Worm (Caenorhabditis elegans) whole organism, L4 larva: Measurements from ENCODE around the gene C08F8.2.

Source experiments
- F26F4.8 ChIP-seq: fragments of 200-800 bp; sonication (Bioruptor generic); conservative IDR thresholded peaks from 2 replicates; pipeline ENCODE4 v1.3.6; 2022; ENCODE audit warnings: missing genetic modification characterization, missing compliant biosample characterization
- F37D6.2 ChIP-seq: sonication (generic microtip); optimal IDR thresholded peaks from 2 replicates; lab custom pipeline; 2016; ENCODE audit warnings: mild to moderate bottlenecking, missing genetic modification characterization, missing compliant biosample characterization
- F49E8.2 ChIP-seq: sonication (generic microtip); optimal IDR thresholded peaks from 2 replicates; lab custom pipeline; 2016; ENCODE audit warnings: missing compliant biosample characterization, mild to moderate bottlenecking, missing genetic modification characterization, borderline replicate concordance
- R02D3.7 ChIP-seq: fragments of 150-350 bp; sonication (generic microtip); optimal IDR thresholded peaks from 3 replicates; lab custom pipeline; 2014; ENCODE audit warnings: missing biosample characterization, missing genetic modification characterization
- T20F7.1 ChIP-seq: fragments of 200-800 bp; sonication (Bioruptor generic); optimal IDR thresholded peaks from 2 replicates; lab custom pipeline; 2018; ENCODE audit warnings: mild to moderate bottlenecking, missing genetic modification characterization, missing compliant biosample characterization
- T26A8.4 ChIP-seq: fragments of 200-800 bp; sonication (Bioruptor generic); IDR thresholded peaks from 2 replicates; pipeline ENCODE4 v1.3.6; 2022; ENCODE audit warnings: missing genetic modification characterization, missing compliant biosample characterization
- Y75B8A.6 ChIP-seq: fragments of 200-800 bp; sonication (Bioruptor generic); IDR thresholded peaks from 2 replicates; pipeline ENCODE4 v1.3.6; 2022; ENCODE audit warnings: missing genetic modification reagents, missing genetic modification characterization, missing compliant biosample characterization
- aha-1 ChIP-seq: fragments of 150-350 bp; peaks from one replicate; lab custom pipeline; 2014; ENCODE audit warnings: missing biosample characterization, missing genetic modification characterization
- ceh-44 ChIP-seq: fragments of 200-800 bp; sonication (Bioruptor generic); IDR thresholded peaks from 2 replicates; pipeline ENCODE4 v1.3.6; 2022; ENCODE audit warnings: missing genetic modification reagents, missing genetic modification characterization, missing compliant biosample characterization
- cey-2 ChIP-seq: sonication (generic microtip); optimal IDR thresholded peaks from 3 replicates; lab custom pipeline; 2017; ENCODE audit warnings: missing genetic modification characterization, mild to moderate bottlenecking, missing compliant biosample characterization, antibody characterized with exemption, borderline replicate concordance; ENCODE audit not compliant: insufficient read depth
- ctbp-1 ChIP-seq: fragments of 200-800 bp; sonication (Bioruptor generic); IDR thresholded peaks from 2 replicates; pipeline ENCODE4 v1.3.6; 2022; ENCODE audit warnings: missing genetic modification reagents, missing genetic modification characterization, missing compliant biosample characterization
- daf-12 ChIP-seq: fragments of 150-350 bp; optimal IDR thresholded peaks from 2 replicates; lab custom pipeline; 2014; ENCODE audit warnings: missing biosample characterization, missing genetic modification reagents, missing genetic modification characterization
- dmd-6 ChIP-seq: fragments of 200-800 bp; sonication (Bioruptor generic); IDR thresholded peaks from 2 replicates; pipeline ENCODE4 v1.3.6; 2022; ENCODE audit warnings: missing genetic modification reagents, missing genetic modification characterization, missing compliant biosample characterization
- dmd-8 ChIP-seq: fragments of 200-800 bp; sonication (Bioruptor generic); IDR thresholded peaks from 2 replicates; pipeline ENCODE4 v1.3.6; 2022; ENCODE audit warnings: missing genetic modification characterization, missing compliant biosample characterization
- dmd-9 ChIP-seq: fragments of 200-800 bp; sonication (Bioruptor generic); IDR thresholded peaks from 2 replicates; pipeline ENCODE4 v1.3.6; 2022; ENCODE audit warnings: missing genetic modification reagents, missing genetic modification characterization, missing compliant biosample characterization
- dpl-1 ChIP-seq: fragments of 150-350 bp; optimal IDR thresholded peaks from 2 replicates; lab custom pipeline; 2014; ENCODE audit warnings: missing biosample characterization, missing genetic modification reagents, missing genetic modification characterization
- hif-1 ChIP-seq, 2 experiments: sonication (generic microtip); optimal IDR thresholded peaks; 2 replicates each; lab custom pipeline; 2016 to 2017; ENCODE audit warnings: missing compliant biosample characterization in 2 of 2, missing genetic modification characterization in 2 of 2, missing genetic modification reagents in 2 of 2, missing genotype in 2 of 2, mild to moderate bottlenecking in 1 of 2
- hlh-30 ChIP-seq: sonication (generic microtip); optimal IDR thresholded peaks from 2 replicates; lab custom pipeline; 2017; ENCODE audit warnings: antibody characterized with exemption, mild to moderate bottlenecking, missing genetic modification characterization, missing compliant biosample characterization; ENCODE audit not compliant: insufficient read depth
- lin-1 ChIP-seq: fragments of 200-800 bp; sonication (Bioruptor generic); IDR thresholded peaks from 2 replicates; pipeline ENCODE4 v1.3.6; 2022; ENCODE audit warnings: missing genetic modification reagents, missing genetic modification characterization, missing compliant biosample characterization
- lin-15B ChIP-seq: fragments of 150-350 bp; sonication (generic microtip); optimal IDR thresholded peaks from 3 replicates; lab custom pipeline; 2014; ENCODE audit warnings: missing biosample characterization, missing genetic modification characterization
- lin-38 ChIP-seq: fragments of 200-800 bp; sonication (Bioruptor generic); IDR thresholded peaks from 2 replicates; pipeline ENCODE4 v1.3.6; 2022; ENCODE audit warnings: missing genetic modification reagents, missing genetic modification characterization, missing compliant biosample characterization
- lin-39 ChIP-seq: fragments of 150-350 bp; optimal IDR thresholded peaks from 2 replicates; lab custom pipeline; 2014; ENCODE audit warnings: missing biosample characterization, missing genetic modification reagents, missing genetic modification characterization
- lir-3 ChIP-seq: sonication (generic microtip); optimal IDR thresholded peaks from 2 replicates; lab custom pipeline; 2016; ENCODE audit warnings: mild to moderate bottlenecking, missing genetic modification characterization, missing compliant biosample characterization
- madf-9 ChIP-seq: fragments of 200-800 bp; sonication (Bioruptor generic); conservative IDR thresholded peaks from 2 replicates; pipeline ENCODE4 v1.3.6; 2022; ENCODE audit warnings: missing genetic modification reagents, missing genetic modification characterization, missing compliant biosample characterization
- mdl-1 ChIP-seq, 2 experiments: fragments of 150-350 bp in 1 of 2; sonication (generic microtip) in 1 of 2; optimal IDR thresholded peaks; 2 replicates each; lab custom pipeline; 2014 to 2017; ENCODE audit warnings: missing biosample characterization in 2 of 2, missing genetic modification characterization in 2 of 2
- mdt-29 ChIP-seq: fragments of 200-800 bp; sonication (Bioruptor generic); IDR thresholded peaks from 2 replicates; pipeline ENCODE4 v1.3.6; 2022; ENCODE audit warnings: missing genetic modification reagents, missing genetic modification characterization, missing compliant biosample characterization
- mes-2 ChIP-seq: sonication (generic microtip); optimal IDR thresholded peaks from 2 replicates; lab custom pipeline; 2016; ENCODE audit warnings: missing genotype, mild to moderate bottlenecking, missing genetic modification characterization, missing compliant biosample characterization; ENCODE audit not compliant: poor library complexity, severe bottlenecking
- mxl-2 ChIP-seq: fragments of 200-800 bp; sonication (Bioruptor generic); conservative IDR thresholded peaks from 2 replicates; pipeline ENCODE4 v1.3.6; 2022; ENCODE audit warnings: missing genetic modification reagents, missing genetic modification characterization, missing compliant biosample characterization
- nhr-237 ChIP-seq: sonication (generic microtip); optimal IDR thresholded peaks from 2 replicates; lab custom pipeline; 2017; ENCODE audit warnings: missing biosample characterization, missing genetic modification characterization
- nhr-25 ChIP-seq: sonication (generic microtip); optimal IDR thresholded peaks from 2 replicates; lab custom pipeline; 2017; ENCODE audit warnings: missing genetic modification characterization, mild to moderate bottlenecking, missing compliant biosample characterization, antibody characterized with exemption, moderate library complexity, borderline replicate concordance; ENCODE audit not compliant: insufficient read depth
- nhr-28 ChIP-seq: fragments of 150-350 bp; optimal IDR thresholded peaks from 2 replicates; lab custom pipeline; 2014; ENCODE audit warnings: missing biosample characterization, missing genetic modification characterization
- nhr-41 ChIP-seq: fragments of 200-800 bp; sonication (Bioruptor generic); IDR thresholded peaks from 2 replicates; pipeline ENCODE4 v1.3.6; 2022; ENCODE audit warnings: missing genetic modification reagents, missing genetic modification characterization, missing compliant biosample characterization
- nhr-48 ChIP-seq: sonication (generic microtip); optimal IDR thresholded peaks from 2 replicates; lab custom pipeline; 2016; ENCODE audit warnings: mild to moderate bottlenecking, missing genetic modification characterization, missing compliant biosample characterization
- nhr-76 ChIP-seq: fragments of 150-350 bp; optimal IDR thresholded peaks from 2 replicates; lab custom pipeline; 2014; ENCODE audit warnings: missing biosample characterization, missing genetic modification characterization
- pha-4 ChIP-seq, 2 experiments: fragments of 150-350 bp in 1 of 2; fragments of 200-800 bp in 1 of 2; sonication (Bioruptor generic) in 1 of 2; IDR thresholded peaks in 1 of 2; optimal IDR thresholded peaks in 1 of 2; 2 replicates each; pipeline versions ENCODE4 v1.3.6 to Lab custom; 2014 to 2022; ENCODE audit warnings: missing genetic modification characterization in 2 of 2, missing genetic modification reagents in 2 of 2, missing biosample characterization in 1 of 2, missing compliant biosample characterization in 1 of 2
- php-3 ChIP-seq: fragments of 200-800 bp; sonication (Bioruptor generic); IDR thresholded peaks from 2 replicates; pipeline ENCODE4 v1.3.6; 2022; ENCODE audit warnings: missing genetic modification reagents, missing genetic modification characterization, missing compliant biosample characterization
- sdz-12 ChIP-seq: fragments of 200-800 bp; sonication (Bioruptor generic); optimal IDR thresholded peaks from 2 replicates; lab custom pipeline; 2018; ENCODE audit warnings: mild to moderate bottlenecking, missing genetic modification characterization, missing compliant biosample characterization
- set-16 ChIP-seq: fragments of 200-800 bp; sonication (Bioruptor generic); IDR thresholded peaks from 2 replicates; pipeline ENCODE4 v1.3.6; 2022; ENCODE audit warnings: missing genetic modification reagents, missing genetic modification characterization, missing compliant biosample characterization
- skn-1 ChIP-seq: fragments of 150-350 bp; optimal IDR thresholded peaks from 2 replicates; lab custom pipeline; 2014; ENCODE audit warnings: missing biosample characterization, missing genetic modification characterization
- snpc-1.2 ChIP-seq: fragments of 200-800 bp; sonication (Bioruptor generic); IDR thresholded peaks from 2 replicates; pipeline ENCODE4 v1.3.6; 2022; ENCODE audit warnings: missing genetic modification reagents, missing genetic modification characterization, missing compliant biosample characterization
- snpc-4 ChIP-seq: fragments of 150-350 bp; optimal IDR thresholded peaks from 2 replicates; lab custom pipeline; 2014; ENCODE audit warnings: missing biosample characterization, missing genetic modification characterization
- spr-1 ChIP-seq: sonication (generic microtip); optimal IDR thresholded peaks from 2 replicates; lab custom pipeline; 2016; ENCODE audit warnings: mild to moderate bottlenecking, missing genetic modification characterization, missing compliant biosample characterization
- tag-97 ChIP-seq: fragments of 200-800 bp; sonication (Bioruptor generic); IDR thresholded peaks from 2 replicates; pipeline ENCODE4 v1.3.6; 2022; ENCODE audit warnings: missing genetic modification characterization, missing compliant biosample characterization
- unc-130 ChIP-seq: sonication (generic microtip); optimal IDR thresholded peaks from 2 replicates; lab custom pipeline; 2016; ENCODE audit warnings: missing genetic modification reagents, missing genetic modification characterization, missing compliant biosample characterization
- unc-62 ChIP-seq, 3 experiments: fragments of 150-350 bp in 1 of 3; sonication (generic microtip); optimal IDR thresholded peaks in 2 of 3; peaks in 1 of 3; 1 replicate in 1 of 3; 2 replicates in 2 of 3; lab custom pipeline; 2014 to 2017; ENCODE audit warnings: missing biosample characterization in 3 of 3, missing genetic modification characterization in 3 of 3, missing genetic modification reagents in 3 of 3, missing genotype in 1 of 3
- zfp-2 ChIP-seq: sonication (generic microtip); optimal IDR thresholded peaks from 2 replicates; lab custom pipeline; 2016; ENCODE audit warnings: mild to moderate bottlenecking, missing genetic modification characterization, missing compliant biosample characterization
- zfp-3 ChIP-seq: fragments of 200-800 bp; sonication (Bioruptor generic); conservative IDR thresholded peaks from 2 replicates; pipeline ENCODE4 v1.3.6; 2022; ENCODE audit warnings: missing genetic modification reagents, missing genetic modification characterization, missing compliant biosample characterization
- zip-2 ChIP-seq: fragments of 150-350 bp; optimal IDR thresholded peaks from 2 replicates; lab custom pipeline; 2014; ENCODE audit warnings: missing biosample characterization, missing genetic modification characterization
- ztf-7 ChIP-seq: fragments of 150-350 bp; optimal IDR thresholded peaks from 2 replicates; lab custom pipeline; 2014; ENCODE audit warnings: missing biosample characterization, missing genetic modification characterization

Gene C08F8.2

ce11 chrIV:11148788-11149366 lies 1.9 kb upstream of the C08F8.2 start:
- TF ChIP-seq unc-130 (GFP tag; lab: Kevin White, UChicago) (no peak), nhr-76 (tag; lab: Kevin White, UChicago) (no peak), hif-1 (tag; optimal IDR thresholded peaks at IDR 0.05; lab: Kevin White, UChicago) (no peak), set-16 (no peak), daf-12 (tag; lab: Kevin White, UChicago) (no peak), skn-1 (tag; lab: Kevin White, UChicago) (no peak), snpc-4 (tag; lab: Kevin White, UChicago) (no peak), aha-1 (tag; lab: Kevin White, UChicago) (peak; percentile 8), snpc-1.2 (GFP tag; lab: Robert Waterston, UW) (0 out of 2 replicates have a peak, but pooled peaks have one; percentile 10), sdz-12 (GFP tag; lab: Kevin White, UChicago) (no peak), mdt-29 (no peak), dmd-8 (GFP tag; lab: Robert Waterston, UW) (no peak), T20F7.1 (no peak), spr-1 (tag; lab: Kevin White, UChicago) (no peak), unc-62 (GFP tag; optimal IDR thresholded peaks at IDR 0.05 in 1 of 2; lab: Kevin White, UChicago) (no peak), unc-62 (tag; optimal IDR thresholded peaks at IDR 0.05; lab: Kevin White, UChicago) (no peak), lin-38 (GFP tag; lab: Robert Waterston, UW) (no peak), T26A8.4 (GFP tag; lab: Robert Waterston, UW) (no peak), nhr-25 (tag; lab: Kevin White, UChicago) (no peak), dmd-6 (GFP tag; lab: Robert Waterston, UW) (peak; percentile 59), pha-4 (GFP tag; IDR thresholded peaks at IDR 0.05; lab: Robert Waterston, UW) (no peak), pha-4 (tag; optimal IDR thresholded peaks at IDR 0.05; lab: Kevin White, UChicago) (no peak), ceh-44 (GFP tag; lab: Robert Waterston, UW) (no peak), ztf-7 (tag; lab: Kevin White, UChicago) (no peak), dmd-9 (GFP tag; lab: Robert Waterston, UW) (no peak), nhr-41 (GFP tag; lab: Robert Waterston, UW) (no peak), php-3 (peak; percentile 38; the same call in 1 of the 2 replicates), lin-1 (GFP tag; lab: Robert Waterston, UW) (no peak), lin-15B (tag; lab: Kevin White, UChicago) (no peak), nhr-28 (tag; lab: Kevin White, UChicago) (peak; percentile 4), cey-2 (tag; lab: Kevin White, UChicago) (no peak), lin-39 (tag; lab: Kevin White, UChicago) (no peak), hlh-30 (tag; lab: Kevin White, UChicago) (peak; percentile 49), zip-2 (tag; lab: Kevin White, UChicago) (no peak), dpl-1 (GFP tag; lab: Kevin White, UChicago) (peak; percentile 17), F49E8.2 (tag; lab: Kevin White, UChicago) (no peak), tag-97 (no peak), ctbp-1 (GFP tag; lab: Robert Waterston, UW) (no peak), zfp-3 (GFP tag; lab: Robert Waterston, UW) (no peak), F26F4.8 (no peak), mxl-2 (no peak; the same call in none of the 2 replicates), nhr-48 (no peak), madf-9 (no peak), mdl-1 (tag; optimal IDR thresholded peaks at IDR 0.05; lab: Kevin White, UChicago) (peak in 1 of 2 experiments; percentile 50), Y75B8A.6 (GFP tag; lab: Robert Waterston, UW) (no peak), F37D6.2 (tag; lab: Kevin White, UChicago) (no peak), zfp-2 (no peak), nhr-237 (no peak), lir-3 (tag; lab: Kevin White, UChicago) (no peak), R02D3.7 (tag; lab: Kevin White, UChicago) (no peak), mes-2 (tag; lab: Kevin White, UChicago) (no peak)
